Fruit fly (Drosophila melanogaster) whole organism, embryonic: ENCODE results near the gene Sptr.

ENCODE experiments used
- Atf3 ChIP-seq: fragments of 200-800 bp; sonication (Bioruptor generic); optimal IDR thresholded peaks from 3 replicates; lab custom pipeline; 2016; ENCODE audit warnings: missing biosample characterization, missing genetic modification characterization
- Awh ChIP-seq: fragments of 200-800 bp; sonication (Bioruptor generic); IDR thresholded peaks from 2 replicates; pipeline ENCODE4, ENCODE4 v1.3.6; 2022; ENCODE audit warnings: missing biosample characterization, missing genetic modification characterization
- BtbVII ChIP-seq: fragments of 200-800 bp; sonication (Bioruptor generic); optimal IDR thresholded peaks from 3 replicates; lab custom pipeline; 2017; ENCODE audit warnings: missing biosample characterization, mild to moderate bottlenecking, missing genetic modification characterization
- CG10209 ChIP-seq: fragments of 200-800 bp; sonication (Bioruptor generic); optimal IDR thresholded peaks from 3 replicates; lab custom pipeline; 2017; ENCODE audit warnings: missing biosample characterization, mild to moderate bottlenecking, missing genetic modification characterization, missing genetic modification reagents
- CG10462 ChIP-seq: fragments of 200-800 bp; sonication (Bioruptor generic); optimal IDR thresholded peaks from 2 replicates; lab custom pipeline; 2016; ENCODE audit warnings: missing biosample characterization, missing genetic modification characterization
- CG14441 ChIP-seq: fragments of 200-800 bp; sonication (Bioruptor generic); IDR thresholded peaks from 2 replicates; pipeline ENCODE4 v1.3.6; 2022; ENCODE audit warnings: missing biosample characterization, missing genetic modification characterization
- CG14710 ChIP-seq: fragments of 200-800 bp; sonication (Bioruptor generic); optimal IDR thresholded peaks from 3 replicates; lab custom pipeline; 2019; ENCODE audit warnings: missing biosample characterization, mild to moderate bottlenecking, missing genetic modification characterization, moderate library complexity
- CG15514 ChIP-seq: fragments of 200-800 bp; sonication (Bioruptor generic); optimal IDR thresholded peaks from 3 replicates; lab custom pipeline; 2017; ENCODE audit warnings: missing biosample characterization, missing genetic modification characterization, mild to moderate bottlenecking, moderate library complexity, missing genetic modification reagents
- CG1603 ChIP-seq: fragments of 200-800 bp; sonication (Bioruptor generic); optimal IDR thresholded peaks from 2 replicates; lab custom pipeline; 2019; ENCODE audit warnings: missing biosample characterization, mild to moderate bottlenecking, missing genetic modification characterization, moderate library complexity
- CG32532 ChIP-seq: fragments of 200-800 bp; sonication (Bioruptor generic); IDR thresholded peaks from 2 replicates; pipeline ENCODE4 v1.3.6; 2022; ENCODE audit warnings: missing biosample characterization, missing genetic modification characterization
- CG3726 ChIP-seq: fragments of 200-800 bp; sonication (Bioruptor generic); IDR thresholded peaks from 3 replicates; pipeline ENCODE4, ENCODE4 v1.3.6; 2022; ENCODE audit warnings: missing biosample characterization, missing genetic modification characterization
- CG3838 ChIP-seq: fragments of 200-800 bp; sonication (Bioruptor generic); optimal IDR thresholded peaks from 3 replicates; lab custom pipeline; 2016; ENCODE audit warnings: missing biosample characterization, missing genetic modification characterization
- CG4360 ChIP-seq: fragments of 200-800 bp; sonication (Bioruptor generic); IDR thresholded peaks from 2 replicates; pipeline ENCODE4 v1.3.6; 2022; ENCODE audit warnings: missing biosample characterization, missing genetic modification characterization
- CG5180 ChIP-seq: fragments of 200-800 bp; sonication (Bioruptor generic); optimal IDR thresholded peaks from 3 replicates; lab custom pipeline; 2017; ENCODE audit warnings: missing biosample characterization, missing genetic modification characterization, mild to moderate bottlenecking, moderate library complexity, missing genetic modification reagents
- CG5953 ChIP-seq: fragments of 200-800 bp; sonication (Bioruptor generic); IDR thresholded peaks from 2 replicates; pipeline ENCODE4 v1.3.6; 2022; ENCODE audit warnings: missing biosample characterization, missing genetic modification characterization
- CG6689 ChIP-seq: fragments of 200-800 bp; sonication (Bioruptor generic); IDR thresholded peaks from 2 replicates; pipeline ENCODE4 v1.3.6; 2022; ENCODE audit warnings: missing biosample characterization, missing genetic modification characterization
- CG7357 ChIP-seq: fragments of 200-800 bp; sonication (Bioruptor generic); IDR thresholded peaks from 3 replicates; pipeline ENCODE4 v1.3.6; 2022; ENCODE audit warnings: missing biosample characterization, missing genetic modification characterization
- CG7928 ChIP-seq: fragments of 200-800 bp; sonication (Bioruptor generic); optimal IDR thresholded peaks from 2 replicates; lab custom pipeline; 2017; ENCODE audit warnings: missing biosample characterization, mild to moderate bottlenecking, missing genetic modification characterization
- CG8765 ChIP-seq: fragments of 200-800 bp; sonication (Bioruptor generic); IDR thresholded peaks from 2 replicates; pipeline ENCODE4 v1.3.6; 2022; ENCODE audit warnings: missing biosample characterization, missing genetic modification characterization
- CoRest ChIP-seq: fragments of 200-800 bp; sonication (Bioruptor generic); optimal IDR thresholded peaks from 3 replicates; lab custom pipeline; 2018; ENCODE audit warnings: missing biosample characterization, mild to moderate bottlenecking, missing genetic modification characterization, moderate library complexity
- D19A ChIP-seq: fragments of 200-800 bp; optimal IDR thresholded peaks from 3 replicates; lab custom pipeline; 2019; ENCODE audit warnings: missing biosample characterization, mild to moderate bottlenecking, missing genetic modification characterization, moderate library complexity
- Dip2 ChIP-seq: fragments of 200-800 bp; sonication (Bioruptor generic); IDR thresholded peaks from 2 replicates; pipeline ENCODE4 v1.3.6; 2022; ENCODE audit warnings: missing biosample characterization, missing genetic modification characterization
- HLH4C ChIP-seq: fragments of 200-800 bp; sonication (Bioruptor generic); IDR thresholded peaks from 3 replicates; pipeline ENCODE4 v1.3.6; 2022; ENCODE audit warnings: missing biosample characterization, missing genetic modification characterization; ENCODE audit not compliant: partially characterized antibody
- MBD-R2 ChIP-seq: fragments of 200-800 bp; sonication (Bioruptor generic); IDR thresholded peaks from 2 replicates; pipeline ENCODE4 v1.3.6; 2022; ENCODE audit warnings: missing biosample characterization, missing genetic modification characterization
- NC2β ChIP-seq: fragments of 200-800 bp; sonication (Bioruptor generic); optimal IDR thresholded peaks from 2 replicates; lab custom pipeline; 2016; ENCODE audit warnings: missing biosample characterization, missing genetic modification characterization
- Sin3A ChIP-seq: fragments of >200 bp; optimal IDR thresholded peaks from 2 replicates; lab custom pipeline; 2018
- Sry-δ ChIP-seq: fragments of 200-800 bp; sonication (Bioruptor generic); optimal IDR thresholded peaks from 2 replicates; lab custom pipeline; 2016; ENCODE audit warnings: missing biosample characterization, missing genetic modification characterization
- Vsx1 ChIP-seq: fragments of 200-800 bp; sonication (Bioruptor generic); optimal IDR thresholded peaks from 2 replicates; lab custom pipeline; 2017; ENCODE audit warnings: missing biosample characterization, mild to moderate bottlenecking, missing genetic modification characterization, missing genetic modification reagents
- amos ChIP-seq: fragments of 200-800 bp; sonication (Bioruptor generic); IDR thresholded peaks from 2 replicates; pipeline ENCODE4 v1.3.6; 2022; ENCODE audit warnings: missing biosample characterization, missing genetic modification characterization; ENCODE audit not compliant: partially characterized antibody
- chm ChIP-seq: fragments of 200-800 bp; sonication (Bioruptor generic); IDR thresholded peaks from 2 replicates; pipeline ENCODE4 v1.3.6; 2022; ENCODE audit warnings: missing biosample characterization, missing genetic modification characterization
- croc ChIP-seq: fragments of 200-800 bp; sonication (Bioruptor generic); conservative IDR thresholded peaks from 3 replicates; pipeline ENCODE4 v1.3.6; 2022; ENCODE audit warnings: missing biosample characterization, missing genetic modification characterization
- cwo ChIP-seq: fragments of 200-800 bp; sonication (Bioruptor generic); optimal IDR thresholded peaks from 3 replicates; lab custom pipeline; 2017; ENCODE audit warnings: missing biosample characterization, missing genetic modification characterization, mild to moderate bottlenecking, moderate library complexity, missing genetic modification reagents
- dan ChIP-seq: fragments of 200-800 bp; sonication (Bioruptor generic); IDR thresholded peaks from 2 replicates; pipeline ENCODE4 v1.3.6; 2022; ENCODE audit warnings: missing biosample characterization, missing genetic modification characterization
- ems ChIP-seq: fragments of 200-800 bp; sonication (Bioruptor generic); optimal IDR thresholded peaks from 3 replicates; lab custom pipeline; 2016; ENCODE audit warnings: missing biosample characterization, missing genetic modification characterization
- exex ChIP-seq: fragments of 200-800 bp; sonication (Bioruptor generic); optimal IDR thresholded peaks from 4 replicates; lab custom pipeline; 2018; ENCODE audit warnings: missing biosample characterization, mild to moderate bottlenecking, missing genetic modification characterization, moderate library complexity
- fd102C ChIP-seq: fragments of 200-800 bp; sonication (Bioruptor generic); optimal IDR thresholded peaks from 2 replicates; lab custom pipeline; 2018; ENCODE audit warnings: missing biosample characterization, mild to moderate bottlenecking, missing genetic modification characterization, moderate library complexity
- fd96Cb ChIP-seq: fragments of 200-800 bp; sonication (Bioruptor generic); optimal IDR thresholded peaks from 2 replicates; lab custom pipeline; 2018; ENCODE audit warnings: missing biosample characterization, mild to moderate bottlenecking, missing genetic modification characterization, moderate library complexity
- h ChIP-seq: fragments of >200 bp; optimal IDR thresholded peaks from 2 replicates; lab custom pipeline; 2017
- hb ChIP-seq: fragments of 200-800 bp; sonication (Bioruptor generic); IDR thresholded peaks from 3 replicates; pipeline ENCODE4 v1.3.6; 2022; ENCODE audit warnings: missing biosample characterization, missing genetic modification characterization; ENCODE audit not compliant: partially characterized antibody
- hbn ChIP-seq: fragments of 200-800 bp; sonication (Bioruptor generic); IDR thresholded peaks from 2 replicates; pipeline ENCODE4 v1.3.6; 2022; ENCODE audit warnings: missing biosample characterization, missing genetic modification characterization; ENCODE audit not compliant: partially characterized antibody
- ind ChIP-seq: fragments of 200-800 bp; sonication (Bioruptor generic); optimal IDR thresholded peaks from 3 replicates; lab custom pipeline; 2016; ENCODE audit warnings: missing biosample characterization, missing genetic modification characterization
- jing ChIP-seq: fragments of 200-800 bp; sonication (Bioruptor generic); optimal IDR thresholded peaks from 2 replicates; lab custom pipeline; 2018; ENCODE audit warnings: missing biosample characterization, mild to moderate bottlenecking, missing genetic modification characterization
- nerfin-2 ChIP-seq: fragments of 200-800 bp; sonication (Bioruptor generic); IDR thresholded peaks from 2 replicates; pipeline ENCODE4 v1.3.6; 2022; ENCODE audit warnings: missing biosample characterization, missing genetic modification characterization; ENCODE audit not compliant: partially characterized antibody
- p53 ChIP-seq: fragments of 200-800 bp; sonication (Bioruptor generic); optimal IDR thresholded peaks from 2 replicates; lab custom pipeline; 2016; ENCODE audit warnings: missing biosample characterization, missing genetic modification characterization
- prd ChIP-seq, 3 experiments: fragments of >200 bp in 2 of 3; fragments of 200-800 bp in 1 of 3; sonication (Bioruptor generic) in 1 of 3; optimal IDR thresholded peaks in 2 of 3; IDR thresholded peaks in 1 of 3; 2 replicates in 2 of 3; 3 replicates in 1 of 3; pipeline versions ENCODE4 v1.3.6 to Lab custom; 2017 to 2022; ENCODE audit warnings: missing biosample characterization in 1 of 3, missing genetic modification characterization in 1 of 3
- sisA ChIP-seq: fragments of 200-800 bp; sonication (Bioruptor generic); IDR thresholded peaks from 2 replicates; pipeline ENCODE4 v1.3.6; 2022; ENCODE audit warnings: missing biosample characterization, missing genetic modification characterization
- stc ChIP-seq: fragments of 200-800 bp; sonication (Bioruptor generic); IDR thresholded peaks from 2 replicates; pipeline ENCODE4 v1.3.6; 2022; ENCODE audit warnings: missing biosample characterization, missing genetic modification characterization
- tgo ChIP-seq: fragments of 200-800 bp; sonication (Bioruptor generic); IDR thresholded peaks from 3 replicates; pipeline ENCODE4 v1.3.6; 2022; ENCODE audit warnings: missing biosample characterization, missing genetic modification characterization
- tin ChIP-seq: fragments of 200-800 bp; sonication (Bioruptor generic); optimal IDR thresholded peaks from 3 replicates; lab custom pipeline; 2016; ENCODE audit warnings: missing biosample characterization, missing genetic modification characterization

Gene Sptr

dm6 chrX:8464378-8465036 is at the start of gene Sptr (continued):
- TF ChIP-seq dan (no peak), p53 (GFP tag; lab: Kevin White, UChicago) (no peak), CG10209 (peak; percentile 87), Sry-δ (GFP tag; lab: Kevin White, UChicago) (peak; percentile 26), prd (optimal IDR thresholded peaks at IDR 0.05; lab: Kevin White, UChicago) (no peak), prd (GFP tag; IDR thresholded peaks at IDR 0.05; lab: Robert Waterston, UW) (peak; percentile 85), HLH4C (no peak), CG4360 (GFP tag; lab: Robert Waterston, UW) (peak; percentile 34; the same call in 1 of the 2 replicates), Dip2 (GFP tag; lab: Robert Waterston, UW) (no peak), CG14441 (peak; percentile 87), CG5180 (GFP tag; lab: Kevin White, UChicago) (peak; percentile 71), CG32532 (GFP tag; lab: Robert Waterston, UW) (peak; percentile 95), CG7928 (GFP tag; lab: Kevin White, UChicago) (peak; percentile 62), sisA (GFP tag; lab: Robert Waterston, UW) (peak; percentile 81), amos (GFP tag; lab: Robert Waterston, UW) (no peak), tgo (GFP tag; lab: Robert Waterston, UW) (peak; percentile 92), cwo (GFP tag; lab: Kevin White, UChicago) (peak; percentile 90), Sin3A (lab: Kevin White, UChicago) (no peak), CG7357 (peak; percentile 73), fd102C (no peak), stc (GFP tag; lab: Robert Waterston, UW) (peak; percentile 93), fd96Cb (tag; lab: Kevin White, UChicago) (peak; percentile 69), CoRest (tag; lab: Kevin White, UChicago) (peak; percentile 90), tin (GFP tag; lab: Kevin White, UChicago) (peak; percentile 73), croc (GFP tag; lab: Robert Waterston, UW) (peak; percentile 41; the same call in 1 of the 3 replicates), chm (peak; percentile 74; the same call in 1 of the 2 replicates), CG14710 (tag; lab: Kevin White, UChicago) (peak; percentile 38), jing (GFP tag; lab: Kevin White, UChicago) (peak; percentile 66), BtbVII (GFP tag; lab: Kevin White, UChicago) (peak; percentile 93), exex (tag; lab: Kevin White, UChicago) (peak; percentile 69), h (lab: Kevin White, UChicago) (no peak), Atf3 (GFP tag; lab: Kevin White, UChicago) (peak; percentile 14), hb (no peak), CG3838 (GFP tag; lab: Kevin White, UChicago) (peak; percentile 20), CG15514 (peak; percentile 85), D19A (tag; lab: Kevin White, UChicago) (peak; percentile 79), CG5953 (peak; percentile 75), hbn (GFP tag; lab: Robert Waterston, UW) (no peak), ind (GFP tag; lab: Kevin White, UChicago) (peak; percentile 86), CG6689 (GFP tag; lab: Robert Waterston, UW) (peak; percentile 89), CG3726 (GFP tag; lab: Robert Waterston, UW) (peak; percentile 73; the same call in 2 of the 3 replicates), MBD-R2 (peak; percentile 80), Vsx1 (GFP tag; lab: Kevin White, UChicago) (peak; percentile 69), ems (GFP tag; lab: Kevin White, UChicago) (peak; percentile 80), Awh (GFP tag; lab: Robert Waterston, UW) (peak; percentile 88), CG1603 (tag; lab: Kevin White, UChicago) (peak; percentile 63), NC2β (GFP tag; lab: Kevin White, UChicago) (peak; percentile 17), CG10462 (GFP tag; lab: Kevin White, UChicago) (peak; percentile 58), CG8765 (GFP tag; lab: Robert Waterston, UW) (peak; percentile 63; the same call in 1 of the 2 replicates), nerfin-2 (GFP tag; lab: Robert Waterston, UW) (no peak)
